Worm (Caenorhabditis elegans) whole organism, L3 larva: ENCODE data around the gene chil-11.

Experiments used
- R02D3.7 ChIP-seq: fragments of 150-350 bp; optimal IDR thresholded peaks from 2 replicates; lab custom pipeline; 2014; ENCODE audit warnings: missing biosample characterization, missing genetic modification characterization
- ZK546.5 ChIP-seq: sonication (generic microtip); optimal IDR thresholded peaks from 2 replicates; lab custom pipeline; 2017; ENCODE audit warnings: missing biosample characterization, missing genetic modification characterization
- aly-2 ChIP-seq: fragments of 150-350 bp; optimal IDR thresholded peaks from 2 replicates; lab custom pipeline; 2014; ENCODE audit warnings: missing biosample characterization, missing genetic modification characterization
- ama-1 ChIP-seq: fragments of 150-350 bp; optimal IDR thresholded peaks from 2 replicates; lab custom pipeline; 2018
- ceh-28 ChIP-seq: fragments of 150-350 bp; optimal IDR thresholded peaks from 2 replicates; lab custom pipeline; 2014; ENCODE audit warnings: missing biosample characterization, missing genetic modification reagents, missing genetic modification characterization
- ceh-82 ChIP-seq: fragments of 150-350 bp; optimal IDR thresholded peaks from 2 replicates; lab custom pipeline; 2014; ENCODE audit warnings: missing biosample characterization, missing genetic modification characterization
- ceh-9 ChIP-seq: sonication (generic microtip); optimal IDR thresholded peaks from 2 replicates; lab custom pipeline; 2018; ENCODE audit warnings: missing biosample characterization, missing genetic modification characterization
- daf-12 ChIP-seq: fragments of 150-350 bp; optimal IDR thresholded peaks from 2 replicates; lab custom pipeline; 2014; ENCODE audit warnings: missing biosample characterization, missing genetic modification reagents, missing genetic modification characterization
- elt-1 ChIP-seq: fragments of 150-350 bp; optimal IDR thresholded peaks from 2 replicates; lab custom pipeline; 2014; ENCODE audit warnings: missing biosample characterization, missing genetic modification characterization
- elt-2 ChIP-seq: sonication (generic microtip); optimal IDR thresholded peaks from 2 replicates; lab custom pipeline; 2016; ENCODE audit warnings: missing genetic modification reagents, mild to moderate bottlenecking, missing genetic modification characterization, missing compliant biosample characterization
- elt-3 ChIP-seq, 3 experiments: fragments of 150-350 bp in 1 of 3; sonication (generic microtip) in 2 of 3; optimal IDR thresholded peaks; 2 replicates in 2 of 3; 4 replicates in 1 of 3; lab custom pipeline; 2014 to 2017; ENCODE audit warnings: missing biosample characterization in 3 of 3, missing genetic modification characterization in 3 of 3
- eor-1 ChIP-seq, 2 experiments: fragments of 150-350 bp; optimal IDR thresholded peaks; 2 replicates each; lab custom pipeline; 2014 to 2018; ENCODE audit warnings: missing biosample characterization in 2 of 2, missing genetic modification characterization in 2 of 2
- fkh-10 ChIP-seq: sonication (generic microtip); optimal IDR thresholded peaks from 2 replicates; lab custom pipeline; 2017; ENCODE audit warnings: missing biosample characterization, missing genetic modification reagents, missing genetic modification characterization
- fos-1 ChIP-seq: fragments of 150-350 bp; optimal IDR thresholded peaks from 2 replicates; lab custom pipeline; 2014; ENCODE audit warnings: missing biosample characterization, missing genetic modification characterization
- hmg-11 ChIP-seq: sonication (generic microtip); optimal IDR thresholded peaks from 2 replicates; lab custom pipeline; 2016; ENCODE audit warnings: missing genetic modification characterization, missing compliant biosample characterization
- jun-1 ChIP-seq: fragments of 150-350 bp; optimal IDR thresholded peaks from 2 replicates; lab custom pipeline; 2014; ENCODE audit warnings: missing biosample characterization, missing genetic modification reagents, missing genetic modification characterization
- lin-15B ChIP-seq: fragments of 150-350 bp; optimal IDR thresholded peaks from 2 replicates; lab custom pipeline; 2014; ENCODE audit warnings: missing biosample characterization, missing genetic modification characterization
- lin-39 ChIP-seq: fragments of 150-350 bp; optimal IDR thresholded peaks from 2 replicates; lab custom pipeline; 2018; ENCODE audit warnings: missing biosample characterization, missing genetic modification reagents, missing genetic modification characterization
- lsy-12 ChIP-seq: sonication (generic microtip); optimal IDR thresholded peaks from 2 replicates; lab custom pipeline; 2016; ENCODE audit warnings: mild to moderate bottlenecking, missing genetic modification characterization, missing compliant biosample characterization
- mdl-1 ChIP-seq: fragments of 150-350 bp; optimal IDR thresholded peaks from 2 replicates; lab custom pipeline; 2014; ENCODE audit warnings: missing biosample characterization, missing genetic modification characterization
- mml-1 ChIP-seq: fragments of 150-350 bp; sonication (generic microtip); optimal IDR thresholded peaks from 3 replicates; lab custom pipeline; 2014; ENCODE audit warnings: missing biosample characterization, missing genetic modification characterization
- nfya-1 ChIP-seq: sonication (generic microtip); optimal IDR thresholded peaks from 2 replicates; lab custom pipeline; 2017; ENCODE audit warnings: missing genetic modification characterization, mild to moderate bottlenecking, missing compliant biosample characterization, antibody characterized with exemption, moderate library complexity; ENCODE audit not compliant: insufficient read depth
- nhr-11 ChIP-seq: fragments of 150-350 bp; optimal IDR thresholded peaks from 2 replicates; lab custom pipeline; 2014; ENCODE audit warnings: missing biosample characterization, missing genetic modification characterization
- nhr-12 ChIP-seq: fragments of 150-350 bp; optimal IDR thresholded peaks from 2 replicates; lab custom pipeline; 2014; ENCODE audit warnings: missing biosample characterization, missing genetic modification characterization
- nhr-23 ChIP-seq: fragments of 150-350 bp; optimal IDR thresholded peaks from 2 replicates; lab custom pipeline; 2014; ENCODE audit warnings: missing biosample characterization, missing genetic modification reagents, missing genetic modification characterization
- nhr-237 ChIP-seq: fragments of 150-350 bp; optimal IDR thresholded peaks from 2 replicates; lab custom pipeline; 2014; ENCODE audit warnings: missing biosample characterization, missing genetic modification characterization
- nhr-25 ChIP-seq: sonication (generic microtip); optimal IDR thresholded peaks from 2 replicates; lab custom pipeline; 2017; ENCODE audit warnings: missing biosample characterization, missing genetic modification characterization
- nhr-28 ChIP-seq: fragments of 150-350 bp; optimal IDR thresholded peaks from 2 replicates; lab custom pipeline; 2014; ENCODE audit warnings: missing biosample characterization, missing genetic modification characterization
- nhr-43 ChIP-seq: sonication (generic microtip); optimal IDR thresholded peaks from 2 replicates; lab custom pipeline; 2016; ENCODE audit warnings: mild to moderate bottlenecking, missing genetic modification characterization, missing compliant biosample characterization; ENCODE audit not compliant: poor library complexity, severe bottlenecking
- nhr-67 ChIP-seq: fragments of 150-350 bp; optimal IDR thresholded peaks from 2 replicates; lab custom pipeline; 2014; ENCODE audit warnings: missing biosample characterization, missing genetic modification characterization
- nhr-76 ChIP-seq: fragments of 150-350 bp; sonication (generic microtip); optimal IDR thresholded peaks from 5 replicates; lab custom pipeline; 2014; ENCODE audit warnings: missing biosample characterization, missing genetic modification characterization
- pha-4 ChIP-seq: fragments of 150-350 bp; optimal IDR thresholded peaks from 2 replicates; lab custom pipeline; 2014; ENCODE audit warnings: missing biosample characterization, missing genetic modification reagents, missing genetic modification characterization
- pqm-1 ChIP-seq: fragments of 150-350 bp; optimal IDR thresholded peaks from 2 replicates; lab custom pipeline; 2017; ENCODE audit warnings: missing biosample characterization, missing genetic modification characterization, inconsistent platforms
- sea-2 ChIP-seq: fragments of 150-350 bp; sonication (generic microtip); optimal IDR thresholded peaks from 4 replicates; lab custom pipeline; 2014; ENCODE audit warnings: missing biosample characterization, missing genetic modification reagents, missing genetic modification characterization
- snpc-4 ChIP-seq: fragments of 150-350 bp; optimal IDR thresholded peaks from 2 replicates; lab custom pipeline; 2014; ENCODE audit warnings: missing biosample characterization, missing genetic modification characterization
- tbx-2 ChIP-seq: sonication (generic microtip); optimal IDR thresholded peaks from 2 replicates; lab custom pipeline; 2016; ENCODE audit warnings: mild to moderate bottlenecking, missing genetic modification characterization, missing compliant biosample characterization
- unc-39 ChIP-seq: sonication (generic microtip); optimal IDR thresholded peaks from 4 replicates; lab custom pipeline; 2017; ENCODE audit warnings: missing biosample characterization, missing genetic modification characterization
- unc-62 ChIP-seq: fragments of 150-350 bp; sonication (generic microtip); optimal IDR thresholded peaks from 4 replicates; lab custom pipeline; 2014; ENCODE audit warnings: missing biosample characterization, missing genetic modification reagents, missing genetic modification characterization
- zag-1 ChIP-seq: fragments of 150-350 bp; optimal IDR thresholded peaks from 2 replicates; lab custom pipeline; 2014; ENCODE audit warnings: missing biosample characterization, missing genetic modification characterization
- ztf-11 ChIP-seq: fragments of 150-350 bp; optimal IDR thresholded peaks from 2 replicates; lab custom pipeline; 2014; ENCODE audit warnings: missing biosample characterization, missing genetic modification characterization
- ztf-4 ChIP-seq: fragments of 150-350 bp; optimal IDR thresholded peaks from 2 replicates; lab custom pipeline; 2014; ENCODE audit warnings: missing biosample characterization, missing genetic modification characterization

Gene chil-11

ce11 chrIV:5708796-5709195 lies 32.3 kb upstream of the chil-11 start, which contains the start of gene C55C3.1:
Gene C55C3.1, plus strand, starts transcription at chrIV:5709096.
- TF ChIP-seq unc-62 (GFP tag; lab: Kevin White, UChicago) (no peak), ztf-11 (tag; lab: Kevin White, UChicago) (no peak), elt-3 (tag; optimal IDR thresholded peaks at IDR 0.05; lab: Kevin White, UChicago) (peak in 1 of 3 experiments; percentile 46), elt-1 (no peak)
- TF ChIP-seq, all 47 proteins: peak for 1

DNA sequence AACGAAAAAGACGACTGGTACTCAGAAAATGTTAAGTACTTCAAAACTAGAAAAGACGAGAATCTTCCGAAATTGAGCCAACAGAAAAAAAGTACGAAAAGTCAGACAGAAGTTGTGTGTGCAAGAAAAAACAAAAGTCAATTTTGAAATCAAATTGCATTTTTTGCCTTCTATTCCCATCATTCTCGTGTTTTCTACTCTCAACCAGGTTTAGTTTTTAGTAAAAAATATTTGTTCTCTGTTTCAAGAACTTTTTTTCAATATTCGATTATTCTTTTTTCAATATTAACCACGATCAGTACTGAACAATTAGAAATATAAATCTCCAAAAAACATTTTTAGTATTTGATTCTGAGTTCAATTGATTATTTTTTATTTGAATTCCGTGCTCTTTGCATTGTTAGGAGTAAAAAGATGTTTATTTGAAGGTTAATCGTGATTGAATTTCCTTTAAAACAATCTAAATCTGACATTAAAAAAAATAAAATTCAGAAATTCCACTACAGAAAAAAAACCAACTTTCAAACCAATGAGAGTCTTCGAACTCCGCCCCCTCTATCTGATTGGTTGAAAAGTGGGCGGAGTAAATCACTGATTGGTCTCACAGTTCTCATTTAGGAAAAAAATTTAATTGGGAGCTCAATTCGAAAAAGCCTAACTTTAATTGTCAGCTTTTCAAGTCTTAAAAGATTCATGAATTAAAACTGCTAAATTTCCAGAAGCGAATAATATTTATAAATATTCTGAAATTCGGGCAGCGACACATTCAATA lies 25.6 kb upstream of the chil-11 start:
- TF ChIP-seq ceh-82 (tag; lab: Kevin White, UChicago) (no peak), fkh-10 (peak; percentile 27), nfya-1 (tag; lab: Kevin White, UChicago) (peak; percentile 99)

DNA sequence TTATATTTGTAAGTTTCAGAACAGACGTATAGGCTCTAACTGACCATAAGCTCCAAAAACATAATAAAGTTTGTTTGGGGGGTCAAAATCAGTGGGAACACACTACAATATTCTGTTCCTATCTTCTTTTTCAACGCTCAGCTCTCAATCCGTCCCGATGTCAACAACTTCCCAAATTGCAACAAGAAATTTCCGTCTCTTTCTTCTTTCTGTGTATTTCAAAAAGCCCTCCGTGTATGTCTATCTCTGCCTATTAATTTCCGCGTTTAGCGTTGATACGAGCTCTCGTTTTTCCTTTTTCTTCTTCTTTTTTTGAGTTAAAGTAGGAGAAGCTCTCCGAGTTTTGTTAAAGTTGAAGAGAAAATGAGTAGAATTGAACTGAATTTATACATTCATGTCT lies 17.5 kb upstream of the chil-11 start:
- TF ChIP-seq fkh-10 (peak; percentile 82), nhr-11 (tag; lab: Kevin White, UChicago) (no peak)

ce11 chrIV:5725300-5725699 lies 15.8 kb upstream of the chil-11 start, which contains the start of gene H35B03.1:
Gene H35B03.1, plus strand, starts transcription at chrIV:5725600.
- TF ChIP-seq ceh-82 (tag; lab: Kevin White, UChicago) (no peak), elt-1 (no peak), unc-39 (tag; lab: Kevin White, UChicago) (no peak), jun-1 (tag; lab: Kevin White, UChicago) (no peak), lin-15B (tag; lab: Kevin White, UChicago) (no peak), ztf-4 (tag; lab: Kevin White, UChicago) (no peak), sea-2 (GFP tag; lab: Kevin White, UChicago) (no peak), pha-4 (tag; lab: Kevin White, UChicago) (no peak), fkh-10 (no peak), elt-3 (tag; optimal IDR thresholded peaks at IDR 0.05; lab: Kevin White, UChicago) (no peak), nfya-1 (tag; lab: Kevin White, UChicago) (no peak)
- TF ChIP-seq, all 47 proteins: peak for 0

DNA sequence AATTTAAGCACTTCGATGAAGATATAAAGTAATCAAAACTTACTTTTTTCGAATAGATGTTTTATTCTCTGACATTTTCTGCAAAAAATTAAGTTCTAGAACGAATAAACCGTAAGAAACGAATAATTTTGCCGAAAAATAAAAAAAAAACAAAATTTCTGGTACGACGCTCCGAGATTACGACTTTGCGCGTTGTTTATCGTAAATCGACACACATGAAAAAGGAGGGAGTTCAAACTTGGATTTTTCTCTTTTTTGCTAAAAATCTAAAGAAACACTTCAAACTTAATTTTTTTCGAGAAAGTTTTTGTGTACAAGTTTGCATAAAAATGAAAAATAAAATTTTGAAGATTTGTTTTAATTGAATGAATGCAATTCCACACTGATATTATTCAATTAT lies 9.5 kb upstream of the chil-11 start, which contains the start of gene H35B03.2:
H35B03.2 (minus strand) TSS at position 78 of the 400 bp plus-strand sequence.
- TF ChIP-seq pqm-1 (tag; lab: Kevin White, UChicago) (no peak), fos-1 (tag; lab: Kevin White, UChicago) (no peak), ztf-11 (tag; lab: Kevin White, UChicago) (no peak), nhr-12 (tag; lab: Kevin White, UChicago) (no peak), ceh-28 (tag; lab: Kevin White, UChicago) (peak; percentile 2), R02D3.7 (tag; lab: Kevin White, UChicago) (peak; percentile 98), jun-1 (tag; lab: Kevin White, UChicago) (peak; percentile 18), nfya-1 (tag; lab: Kevin White, UChicago) (peak; percentile 83), nhr-23 (tag; lab: Kevin White, UChicago) (no peak), daf-12 (tag; lab: Kevin White, UChicago) (no peak), ama-1 (lab: Kevin White, UChicago) (no peak), ztf-4 (tag; lab: Kevin White, UChicago) (no peak), nhr-28 (tag; lab: Kevin White, UChicago) (no peak), elt-1 (no peak), nhr-76 (tag; lab: Kevin White, UChicago) (no peak), nhr-25 (tag; lab: Kevin White, UChicago) (peak; percentile 18), lin-15B (tag; lab: Kevin White, UChicago) (peak; percentile 86), nhr-43 (no peak), pha-4 (tag; lab: Kevin White, UChicago) (peak; percentile 80), sea-2 (GFP tag; lab: Kevin White, UChicago) (no peak), elt-2 (tag; lab: Kevin White, UChicago) (peak; percentile 3), fkh-10 (peak; percentile 22), lin-39 (tag; lab: Kevin White, UChicago) (no peak), unc-39 (tag; lab: Kevin White, UChicago) (no peak), mml-1 (no peak), ZK546.5 (tag; lab: Kevin White, UChicago) (no peak), elt-3 (tag; optimal IDR thresholded peaks at IDR 0.05; lab: Kevin White, UChicago) (no peak), unc-62 (GFP tag; lab: Kevin White, UChicago) (no peak), lsy-12 (tag; lab: Kevin White, UChicago) (no peak), aly-2 (tag; lab: Kevin White, UChicago) (no peak), zag-1 (tag; lab: Kevin White, UChicago) (no peak), snpc-4 (peak; percentile 58), nhr-237 (tag; lab: Kevin White, UChicago) (no peak), hmg-11 (tag; lab: Kevin White, UChicago) (peak; percentile 23), tbx-2 (tag; lab: Kevin White, UChicago) (no peak), mdl-1 (tag; lab: Kevin White, UChicago) (no peak), nhr-67 (tag; lab: Kevin White, UChicago) (no peak), ceh-9 (tag; lab: Kevin White, UChicago) (no peak), nhr-11 (tag; lab: Kevin White, UChicago) (no peak), eor-1 (tag; optimal IDR thresholded peaks at IDR 0.05; lab: Kevin White, UChicago) (no peak)
